Fruit fly (Drosophila melanogaster) whole organism, wandering third instar larva: ENCODE results near the gene Kul.
A peak's percentile ranks its signal among the peaks of the same experiment; 100 is the strongest.

Experiments used
- Abd-B ChIP-seq: fragments of >200 bp; optimal IDR thresholded peaks from 2 replicates; lab custom pipeline; 2017; ENCODE audit warnings: missing biosample characterization, missing genetic modification characterization
- CG32264 ChIP-seq: fragments of 200-800 bp; sonication (Bioruptor generic); optimal IDR thresholded peaks from 2 replicates; lab custom pipeline; 2016; ENCODE audit warnings: missing biosample characterization, missing genetic modification characterization
- CG9705 ChIP-seq: fragments of 200-800 bp; sonication (Bioruptor generic); optimal IDR thresholded peaks from 2 replicates; lab custom pipeline; 2018; ENCODE audit warnings: missing biosample characterization, mild to moderate bottlenecking, missing genetic modification characterization
- CrebA ChIP-seq: fragments of 200-800 bp; sonication (Bioruptor generic); optimal IDR thresholded peaks from 2 replicates; lab custom pipeline; 2016; ENCODE audit warnings: missing biosample characterization, mild to moderate bottlenecking, missing genetic modification characterization, borderline replicate concordance
- Dfd ChIP-seq: fragments of >200 bp; optimal IDR thresholded peaks from 2 replicates; lab custom pipeline; 2017; ENCODE audit warnings: missing biosample characterization, missing genetic modification characterization
- Dif ChIP-seq: fragments of 200-275, 200-300 bp; sonication (Bioruptor generic); optimal IDR thresholded peaks from 2 replicates; lab custom pipeline; 2018; ENCODE audit warnings: missing biosample characterization, missing genetic modification characterization; ENCODE audit not compliant: partially characterized antibody
- GATAd ChIP-seq: sonication (Bioruptor generic); optimal IDR thresholded peaks from 2 replicates; lab custom pipeline; 2016; ENCODE audit warnings: missing biosample characterization, missing genetic modification characterization
- HLH106 ChIP-seq: fragments of 200-800 bp; optimal IDR thresholded peaks from 3 replicates; lab custom pipeline; 2019; ENCODE audit warnings: missing biosample characterization, mild to moderate bottlenecking, missing genetic modification characterization, moderate library complexity
- Hnf4 ChIP-seq: fragments of 200-800 bp; sonication (Bioruptor generic); optimal IDR thresholded peaks from 2 replicates; lab custom pipeline; 2016; ENCODE audit warnings: missing biosample characterization, mild to moderate bottlenecking, missing genetic modification characterization
- Hr78 ChIP-seq: fragments of >200 bp; optimal IDR thresholded peaks from 2 replicates; lab custom pipeline; 2017; ENCODE audit warnings: missing biosample characterization, missing genetic modification characterization
- Hr83 ChIP-seq: fragments of 200-300 bp; sonication (Bioruptor generic); optimal IDR thresholded peaks from 2 replicates; lab custom pipeline; 2016; ENCODE audit warnings: missing biosample characterization, mild to moderate bottlenecking, missing genetic modification characterization, moderate library complexity; ENCODE audit not compliant: poor library complexity, severe bottlenecking
- Jra ChIP-seq: sonication (Bioruptor generic); optimal IDR thresholded peaks from 2 replicates; lab custom pipeline; 2016; ENCODE audit warnings: missing biosample characterization, missing genetic modification characterization
- OdsH ChIP-seq: fragments of 200-800 bp; sonication (Bioruptor generic); optimal IDR thresholded peaks from 2 replicates; lab custom pipeline; 2016; ENCODE audit warnings: missing biosample characterization, mild to moderate bottlenecking, missing genetic modification characterization
- Rel ChIP-seq, 2 experiments: fragments of 200-800 bp; sonication (Bioruptor generic) in 1 of 2; optimal IDR thresholded peaks; 2 replicates in 1 of 2; 3 replicates in 1 of 2; lab custom pipeline; 2016 to 2019; ENCODE audit warnings: mild to moderate bottlenecking in 2 of 2, missing biosample characterization in 2 of 2, missing genetic modification characterization in 2 of 2, moderate library complexity in 1 of 2
- Sp1 ChIP-seq: fragments of 200-800 bp; sonication (Bioruptor generic); optimal IDR thresholded peaks from 3 replicates; lab custom pipeline; 2019; ENCODE audit warnings: missing biosample characterization, mild to moderate bottlenecking, missing genetic modification characterization, moderate library complexity
- Vsx2 ChIP-seq: fragments of 200-300, 225-300 bp; sonication (Bioruptor generic); optimal IDR thresholded peaks from 2 replicates; lab custom pipeline; 2018; ENCODE audit warnings: missing biosample characterization, missing genetic modification characterization; ENCODE audit not compliant: partially characterized antibody
- br ChIP-seq: fragments of 200-800 bp; sonication (Bioruptor generic); optimal IDR thresholded peaks from 2 replicates; lab custom pipeline; 2016; ENCODE audit warnings: missing biosample characterization, missing genetic modification characterization
- brk ChIP-seq: fragments of 200-800 bp; sonication (Bioruptor generic); optimal IDR thresholded peaks from 2 replicates; lab custom pipeline; 2016; ENCODE audit warnings: missing biosample characterization, mild to moderate bottlenecking, missing genetic modification characterization
- dl ChIP-seq, 2 experiments: fragments of 175-275, 200-275 bp in 1 of 2; fragments of 200-275 bp in 1 of 2; sonication (Bioruptor generic); optimal IDR thresholded peaks; lab custom pipeline; 2018; ENCODE audit warnings: mild to moderate bottlenecking in 2 of 2, missing biosample characterization in 2 of 2, missing genetic modification characterization in 2 of 2, moderate library complexity in 2 of 2; ENCODE audit not compliant: partially characterized antibody in 2 of 2, insufficient read depth in 1 of 2
- dmrt93B ChIP-seq: fragments of 200-800 bp; sonication (Bioruptor generic); optimal IDR thresholded peaks from 2 replicates; lab custom pipeline; 2018; ENCODE audit warnings: missing biosample characterization, mild to moderate bottlenecking, missing genetic modification characterization
- dsf ChIP-seq: sonication (Bioruptor generic); optimal IDR thresholded peaks from 2 replicates; lab custom pipeline; 2016; ENCODE audit warnings: missing biosample characterization, missing genetic modification characterization, borderline replicate concordance
- ey ChIP-seq: fragments of 200-800 bp; sonication (Bioruptor generic); optimal IDR thresholded peaks from 2 replicates; lab custom pipeline; 2016; ENCODE audit warnings: missing biosample characterization, missing genetic modification characterization
- foxo ChIP-seq, 2 experiments: fragments of 200-800 bp; sonication (Bioruptor generic); optimal IDR thresholded peaks; 2 replicates in 1 of 2; 3 replicates in 1 of 2; lab custom pipeline; 2016 to 2017; ENCODE audit warnings: missing biosample characterization in 2 of 2, missing genetic modification characterization in 2 of 2
- fru ChIP-seq: fragments of 200-800 bp; sonication (Bioruptor generic); optimal IDR thresholded peaks from 3 replicates; lab custom pipeline; 2016; ENCODE audit warnings: missing biosample characterization, mild to moderate bottlenecking, missing genetic modification characterization
- h ChIP-seq: fragments of 200-800 bp; sonication (Bioruptor generic); optimal IDR thresholded peaks from 3 replicates; lab custom pipeline; 2016; ENCODE audit warnings: missing biosample characterization, mild to moderate bottlenecking, missing genetic modification characterization
- lola ChIP-seq: fragments of >200 bp; optimal IDR thresholded peaks from 2 replicates; lab custom pipeline; 2017; ENCODE audit warnings: missing biosample characterization, missing genetic modification characterization
- pan ChIP-seq: fragments of >200 bp; optimal IDR thresholded peaks from 2 replicates; lab custom pipeline; 2017
- psq ChIP-seq: fragments of 200-800 bp; sonication (Bioruptor generic); optimal IDR thresholded peaks from 3 replicates; lab custom pipeline; 2017; ENCODE audit warnings: missing biosample characterization, mild to moderate bottlenecking, missing genetic modification characterization, moderate library complexity
- rgr ChIP-seq: fragments of 200-800 bp; sonication (Bioruptor generic); optimal IDR thresholded peaks from 3 replicates; lab custom pipeline; 2016; ENCODE audit warnings: missing biosample characterization, mild to moderate bottlenecking, missing genetic modification characterization
- sage ChIP-seq: fragments of 200-800 bp; sonication (Bioruptor generic); optimal IDR thresholded peaks from 2 replicates; lab custom pipeline; 2016; ENCODE audit warnings: missing biosample characterization, mild to moderate bottlenecking, missing genetic modification characterization
- sv ChIP-seq: fragments of 200-800 bp; sonication (Bioruptor generic); optimal IDR thresholded peaks from 3 replicates; lab custom pipeline; 2016; ENCODE audit warnings: missing biosample characterization, missing genetic modification characterization
- tai ChIP-seq: sonication (Bioruptor generic); optimal IDR thresholded peaks from 2 replicates; lab custom pipeline; 2016; ENCODE audit warnings: missing biosample characterization, missing genetic modification characterization
- usp ChIP-seq: fragments of >200 bp; optimal IDR thresholded peaks from 2 replicates; lab custom pipeline; 2017; ENCODE audit warnings: missing biosample characterization, missing genetic modification characterization
- woc ChIP-seq: sonication (Bioruptor generic); optimal IDR thresholded peaks from 2 replicates; lab custom pipeline; 2016; ENCODE audit warnings: missing biosample characterization, mild to moderate bottlenecking, missing genetic modification characterization

Gene Kul

dm6 chr3R:29778139-29778984 lies 52.7 kb downstream of the Kul start:
- TF ChIP-seq psq (GFP tag; lab: Kevin White, UChicago) (peak; percentile 34), ey (GFP tag; lab: Kevin White, UChicago) (peak; percentile 39), OdsH (peak; percentile 29), Sp1 (GFP tag; lab: Kevin White, UChicago) (peak; percentile 17), h (GFP tag; lab: Kevin White, UChicago) (peak; percentile 33), foxo (GFP tag; optimal IDR thresholded peaks at IDR 0.05; lab: Kevin White, UChicago) (peak in 1 of 2 experiments; percentile 45), rgr (GFP tag; lab: Kevin White, UChicago) (peak; percentile 41), Dfd (GFP tag; lab: Kevin White, UChicago) (peak; percentile 57), pan (lab: Kevin White, UChicago) (peak; percentile 38), CrebA (GFP tag; lab: Kevin White, UChicago) (no peak), Rel (GFP tag; optimal IDR thresholded peaks at IDR 0.05; lab: Kevin White, UChicago) (no peak), Rel (tag; optimal IDR thresholded peaks at IDR 0.05; lab: Kevin White, UChicago) (peak; percentile 83), Dif (GFP tag; lab: Kevin White, UChicago) (no peak), dmrt93B (GFP tag; lab: Kevin White, UChicago) (peak; percentile 14), sv (GFP tag; lab: Kevin White, UChicago) (no peak), HLH106 (tag; lab: Kevin White, UChicago) (peak; percentile 28), fru (GFP tag; lab: Kevin White, UChicago) (peak; percentile 54), Jra (GFP tag; lab: Kevin White, UChicago) (peak; percentile 49), CG9705 (GFP tag; lab: Kevin White, UChicago) (no peak), woc (peak; percentile 86), br (peak; percentile 53), brk (GFP tag; lab: Kevin White, UChicago) (peak; percentile 0)

- TF ChIP-seq Vsx2 (no peak), dl (GFP tag; optimal IDR thresholded peaks at IDR 0.05; lab: Kevin White, UChicago; ENCODE audit: insufficient read depth in 1 of 2, partially characterized antibody in 2 of 2) (no peak), dmrt93B (GFP tag; lab: Kevin White, UChicago) (no peak), foxo (GFP tag; optimal IDR thresholded peaks at IDR 0.05; lab: Kevin White, UChicago) (peak in 1 of 2 experiments; percentile 6)
- TF ChIP-seq, all 38 proteins: peak for 1
Measured at dm6 chr3R:29778985-29779298, 53.3 kb downstream of the Kul start.

- peak; percentile 36 for TF ChIP-seq Hr83 (GFP tag; lab: Kevin White, UChicago)
- TF ChIP-seq CG9705 (GFP tag; lab: Kevin White, UChicago): no peak
- no peak for TF ChIP-seq Dif (GFP tag; lab: Kevin White, UChicago)
- TF ChIP-seq Rel (GFP tag; optimal IDR thresholded peaks at IDR 0.05; lab: Kevin White, UChicago): no peak
- TF ChIP-seq Rel (tag; optimal IDR thresholded peaks at IDR 0.05; lab: Kevin White, UChicago): peak; percentile 63
- peak; percentile 33 for TF ChIP-seq h (GFP tag; lab: Kevin White, UChicago)
Measured at dm6 chr3R:29780402-29781029, 54.9 kb downstream of the Kul start, which contains the start of gene fig. Gene fig, minus strand, starts transcription at chr3R:29780452.

dm6 chr3R:29781874-29782273 lies 56.2 kb downstream of the Kul start:
- TF ChIP-seq Rel (GFP tag; optimal IDR thresholded peaks at IDR 0.05; lab: Kevin White, UChicago) (no peak), Rel (tag; optimal IDR thresholded peaks at IDR 0.05; lab: Kevin White, UChicago) (peak; percentile 95), Hnf4 (GFP tag; lab: Kevin White, UChicago) (no peak)

DNA sequence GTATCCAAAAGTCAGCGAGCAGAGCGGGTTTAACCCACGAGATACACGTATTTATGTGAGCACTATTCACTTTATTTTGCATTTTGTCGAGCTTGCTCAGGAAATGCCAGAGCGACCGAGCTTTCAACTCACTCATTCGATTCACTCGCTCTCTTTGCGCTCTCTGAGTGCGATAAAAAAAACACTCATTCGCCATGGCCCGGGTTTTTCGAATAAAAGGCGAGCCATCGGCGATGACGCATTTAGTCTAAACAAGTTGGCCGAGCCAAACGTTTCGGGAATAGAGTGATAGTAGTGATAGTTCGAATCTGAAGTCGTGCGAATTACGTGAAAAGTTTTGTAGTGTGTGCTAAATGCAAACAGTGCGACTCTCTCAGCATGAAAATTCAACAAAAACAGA lies 56.7 kb downstream of the Kul start:
- TF ChIP-seq usp (GFP tag; lab: Kevin White, UChicago) (no peak), tai (GFP tag; lab: Kevin White, UChicago) (peak; percentile 8), rgr (GFP tag; lab: Kevin White, UChicago) (peak; percentile 39), foxo (GFP tag; optimal IDR thresholded peaks at IDR 0.05; lab: Kevin White, UChicago) (peak in 1 of 2 experiments; percentile 19), br (peak; percentile 49), CG32264 (no peak), dl (GFP tag; optimal IDR thresholded peaks at IDR 0.05; lab: Kevin White, UChicago; ENCODE audit: insufficient read depth in 1 of 2, partially characterized antibody in 2 of 2) (peak in 1 of 2 experiments; percentile 7), Hr83 (GFP tag; lab: Kevin White, UChicago) (no peak), h (GFP tag; lab: Kevin White, UChicago) (peak; percentile 55), fru (GFP tag; lab: Kevin White, UChicago) (peak; percentile 50), CrebA (GFP tag; lab: Kevin White, UChicago) (peak; percentile 67), dsf (GFP tag; lab: Kevin White, UChicago) (no peak), psq (GFP tag; lab: Kevin White, UChicago) (peak; percentile 51), Abd-B (GFP tag; lab: Kevin White, UChicago) (no peak), Hr78 (no peak), woc (no peak), sage (GFP tag; lab: Kevin White, UChicago) (peak; percentile 6), Jra (GFP tag; lab: Kevin White, UChicago) (peak; percentile 96), Vsx2 (no peak), lola (GFP tag; lab: Kevin White, UChicago) (no peak), GATAd (GFP tag; lab: Kevin White, UChicago) (no peak), Hnf4 (GFP tag; lab: Kevin White, UChicago) (peak; percentile 46), Dif (GFP tag; lab: Kevin White, UChicago) (peak; percentile 67), brk (GFP tag; lab: Kevin White, UChicago) (peak; percentile 44)
